Worm (Caenorhabditis elegans) whole organism, L4 larva: ENCODE data around the gene Y19D2B.1.
A peak's percentile ranks its signal among the peaks of the same experiment; 100 is the strongest.

ENCODE experiments used
- F44E2.7 ChIP-seq: fragments of 200-800 bp; sonication (Bioruptor generic); IDR thresholded peaks from 2 replicates; pipeline ENCODE4 v2.1.2; 2022; ENCODE audit warnings: missing genetic modification characterization, missing compliant biosample characterization
- R02D3.7 ChIP-seq: fragments of 150-350 bp; sonication (generic microtip); optimal IDR thresholded peaks from 3 replicates; lab custom pipeline; 2014; ENCODE audit warnings: missing biosample characterization, missing genetic modification characterization
- T20F7.1 ChIP-seq: fragments of 200-800 bp; sonication (Bioruptor generic); optimal IDR thresholded peaks from 2 replicates; lab custom pipeline; 2018; ENCODE audit warnings: mild to moderate bottlenecking, missing genetic modification characterization, missing compliant biosample characterization
- T26A8.4 ChIP-seq: fragments of 200-800 bp; sonication (Bioruptor generic); IDR thresholded peaks from 2 replicates; pipeline ENCODE4 v1.3.6; 2022; ENCODE audit warnings: missing genetic modification characterization, missing compliant biosample characterization
- ZK546.5 ChIP-seq, 2 experiments: sonication (generic microtip); optimal IDR thresholded peaks; 2 replicates each; lab custom pipeline; 2017; ENCODE audit warnings: missing biosample characterization in 2 of 2, missing genetic modification characterization in 2 of 2
- aha-1 ChIP-seq: fragments of 150-350 bp; peaks from one replicate; lab custom pipeline; 2014; ENCODE audit warnings: missing biosample characterization, missing genetic modification characterization
- ama-1 ChIP-seq: fragments of 150-350 bp; optimal IDR thresholded peaks from 2 replicates; lab custom pipeline; 2014; ENCODE audit warnings: inconsistent platforms, mixed read lengths
- arid-1 ChIP-seq: fragments of 200-800 bp; sonication (Bioruptor generic); conservative IDR thresholded peaks from 2 replicates; pipeline ENCODE4 v1.3.6; 2022; ENCODE audit warnings: missing genetic modification reagents, missing genetic modification characterization, missing compliant biosample characterization
- ceh-32 ChIP-seq: sonication (generic microtip); optimal IDR thresholded peaks from 2 replicates; lab custom pipeline; 2016; ENCODE audit warnings: mild to moderate bottlenecking, missing genetic modification characterization, missing compliant biosample characterization; ENCODE audit not compliant: poor library complexity
- cey-2 ChIP-seq: sonication (generic microtip); optimal IDR thresholded peaks from 3 replicates; lab custom pipeline; 2017; ENCODE audit warnings: missing genetic modification characterization, mild to moderate bottlenecking, missing compliant biosample characterization, antibody characterized with exemption, borderline replicate concordance; ENCODE audit not compliant: insufficient read depth
- daf-12 ChIP-seq: fragments of 150-350 bp; optimal IDR thresholded peaks from 2 replicates; lab custom pipeline; 2014; ENCODE audit warnings: missing biosample characterization, missing genetic modification reagents, missing genetic modification characterization
- daf-19 ChIP-seq: fragments of 200-800 bp; sonication (Bioruptor generic); conservative IDR thresholded peaks from 2 replicates; pipeline ENCODE4 v1.3.6; 2022; ENCODE audit warnings: missing genetic modification characterization, missing compliant biosample characterization
- daf-8 ChIP-seq: fragments of 200-800 bp; sonication (Bioruptor generic); IDR thresholded peaks from 2 replicates; pipeline ENCODE4 v1.3.6; 2022; ENCODE audit warnings: missing genetic modification characterization, missing compliant biosample characterization
- dmd-8 ChIP-seq: fragments of 200-800 bp; sonication (Bioruptor generic); IDR thresholded peaks from 2 replicates; pipeline ENCODE4 v1.3.6; 2022; ENCODE audit warnings: missing genetic modification characterization, missing compliant biosample characterization
- dmd-9 ChIP-seq: fragments of 200-800 bp; sonication (Bioruptor generic); IDR thresholded peaks from 2 replicates; pipeline ENCODE4 v1.3.6; 2022; ENCODE audit warnings: missing genetic modification reagents, missing genetic modification characterization, missing compliant biosample characterization
- dpl-1 ChIP-seq: fragments of 150-350 bp; optimal IDR thresholded peaks from 2 replicates; lab custom pipeline; 2014; ENCODE audit warnings: missing biosample characterization, missing genetic modification reagents, missing genetic modification characterization
- dve-1 ChIP-seq: sonication (generic microtip); optimal IDR thresholded peaks from 2 replicates; lab custom pipeline; 2017; ENCODE audit warnings: antibody characterized with exemption, mild to moderate bottlenecking, missing genetic modification characterization, missing compliant biosample characterization; ENCODE audit not compliant: insufficient read depth
- egl-43 ChIP-seq: fragments of 200-800 bp; sonication (Bioruptor generic); IDR thresholded peaks from 2 replicates; pipeline ENCODE4 v1.3.6; 2022; ENCODE audit warnings: missing genetic modification reagents, missing genetic modification characterization, missing compliant biosample characterization
- fos-1 ChIP-seq: fragments of 150-350 bp; optimal IDR thresholded peaks from 2 replicates; lab custom pipeline; 2014; ENCODE audit warnings: missing biosample characterization, missing genetic modification characterization
- lim-7 ChIP-seq: fragments of 200-800 bp; sonication (Bioruptor generic); IDR thresholded peaks from 2 replicates; pipeline ENCODE4 v1.3.6; 2022; ENCODE audit warnings: missing genetic modification characterization, missing compliant biosample characterization
- lin-13 ChIP-seq: fragments of 150-350 bp; optimal IDR thresholded peaks from 2 replicates; lab custom pipeline; 2014; ENCODE audit warnings: missing biosample characterization, missing genetic modification reagents, missing genetic modification characterization
- lin-15B ChIP-seq: fragments of 150-350 bp; sonication (generic microtip); optimal IDR thresholded peaks from 3 replicates; lab custom pipeline; 2014; ENCODE audit warnings: missing biosample characterization, missing genetic modification characterization
- lin-29 ChIP-seq: fragments of 200-800 bp; sonication (Bioruptor generic); IDR thresholded peaks from 2 replicates; pipeline ENCODE4 v1.3.6; 2022; ENCODE audit warnings: missing genetic modification reagents, missing genetic modification characterization, missing compliant biosample characterization
- lin-38 ChIP-seq: fragments of 200-800 bp; sonication (Bioruptor generic); IDR thresholded peaks from 2 replicates; pipeline ENCODE4 v1.3.6; 2022; ENCODE audit warnings: missing genetic modification reagents, missing genetic modification characterization, missing compliant biosample characterization
- lir-3 ChIP-seq: sonication (generic microtip); optimal IDR thresholded peaks from 2 replicates; lab custom pipeline; 2016; ENCODE audit warnings: mild to moderate bottlenecking, missing genetic modification characterization, missing compliant biosample characterization
- lsy-2 ChIP-seq, 2 experiments: fragments of 150-350 bp in 1 of 2; sonication (generic microtip) in 1 of 2; optimal IDR thresholded peaks; 2 replicates each; lab custom pipeline; 2014 to 2017; ENCODE audit warnings: missing biosample characterization in 2 of 2, missing genetic modification characterization in 2 of 2
- madf-9 ChIP-seq: fragments of 200-800 bp; sonication (Bioruptor generic); conservative IDR thresholded peaks from 2 replicates; pipeline ENCODE4 v1.3.6; 2022; ENCODE audit warnings: missing genetic modification reagents, missing genetic modification characterization, missing compliant biosample characterization
- mdt-29 ChIP-seq: fragments of 200-800 bp; sonication (Bioruptor generic); IDR thresholded peaks from 2 replicates; pipeline ENCODE4 v1.3.6; 2022; ENCODE audit warnings: missing genetic modification reagents, missing genetic modification characterization, missing compliant biosample characterization
- nhr-10 ChIP-seq: fragments of 150-350 bp; optimal IDR thresholded peaks from 2 replicates; lab custom pipeline; 2014; ENCODE audit warnings: missing biosample characterization, missing genetic modification characterization
- nhr-111 ChIP-seq: fragments of 200-800 bp; sonication (Bioruptor generic); optimal IDR thresholded peaks from 2 replicates; lab custom pipeline; 2018; ENCODE audit warnings: mild to moderate bottlenecking, missing genetic modification characterization, missing compliant biosample characterization
- nhr-41 ChIP-seq: fragments of 200-800 bp; sonication (Bioruptor generic); IDR thresholded peaks from 2 replicates; pipeline ENCODE4 v1.3.6; 2022; ENCODE audit warnings: missing genetic modification reagents, missing genetic modification characterization, missing compliant biosample characterization
- nhr-42 ChIP-seq: fragments of 200-800 bp; sonication (Bioruptor generic); IDR thresholded peaks from 2 replicates; pipeline ENCODE4 v1.3.6; 2022; ENCODE audit warnings: missing genetic modification characterization, missing compliant biosample characterization
- nhr-48 ChIP-seq: sonication (generic microtip); optimal IDR thresholded peaks from 2 replicates; lab custom pipeline; 2016; ENCODE audit warnings: mild to moderate bottlenecking, missing genetic modification characterization, missing compliant biosample characterization
- nhr-76 ChIP-seq: fragments of 150-350 bp; optimal IDR thresholded peaks from 2 replicates; lab custom pipeline; 2014; ENCODE audit warnings: missing biosample characterization, missing genetic modification characterization
- rbr-2 ChIP-seq: sonication (generic microtip); optimal IDR thresholded peaks from 2 replicates; lab custom pipeline; 2016; ENCODE audit warnings: missing genotype, missing genetic modification characterization, missing compliant biosample characterization
- saeg-2 ChIP-seq: fragments of 200-800 bp; sonication (Bioruptor generic); IDR thresholded peaks from 2 replicates; pipeline ENCODE4 v1.3.6; 2022; ENCODE audit warnings: missing genetic modification reagents, missing genetic modification characterization, missing compliant biosample characterization
- sdz-12 ChIP-seq: fragments of 200-800 bp; sonication (Bioruptor generic); optimal IDR thresholded peaks from 2 replicates; lab custom pipeline; 2018; ENCODE audit warnings: mild to moderate bottlenecking, missing genetic modification characterization, missing compliant biosample characterization
- set-16 ChIP-seq: fragments of 200-800 bp; sonication (Bioruptor generic); IDR thresholded peaks from 2 replicates; pipeline ENCODE4 v1.3.6; 2022; ENCODE audit warnings: missing genetic modification reagents, missing genetic modification characterization, missing compliant biosample characterization
- snpc-4 ChIP-seq: fragments of 150-350 bp; optimal IDR thresholded peaks from 2 replicates; lab custom pipeline; 2014; ENCODE audit warnings: missing biosample characterization, missing genetic modification characterization
- spr-3 ChIP-seq: fragments of 200-800 bp; sonication (Bioruptor generic); optimal IDR thresholded peaks from 2 replicates; lab custom pipeline; 2018; ENCODE audit warnings: mild to moderate bottlenecking, missing genetic modification characterization, missing compliant biosample characterization
- tag-97 ChIP-seq: fragments of 200-800 bp; sonication (Bioruptor generic); IDR thresholded peaks from 2 replicates; pipeline ENCODE4 v1.3.6; 2022; ENCODE audit warnings: missing genetic modification characterization, missing compliant biosample characterization
- unc-130 ChIP-seq: sonication (generic microtip); optimal IDR thresholded peaks from 2 replicates; lab custom pipeline; 2016; ENCODE audit warnings: missing genetic modification reagents, missing genetic modification characterization, missing compliant biosample characterization
- unc-62 ChIP-seq, 3 experiments: fragments of 150-350 bp in 1 of 3; sonication (generic microtip); optimal IDR thresholded peaks in 2 of 3; peaks in 1 of 3; 1 replicate in 1 of 3; 2 replicates in 2 of 3; lab custom pipeline; 2014 to 2017; ENCODE audit warnings: missing biosample characterization in 3 of 3, missing genetic modification characterization in 3 of 3, missing genetic modification reagents in 3 of 3, missing genotype in 1 of 3
- vab-7 ChIP-seq: fragments of 200-800 bp; sonication (Bioruptor generic); IDR thresholded peaks from 2 replicates; pipeline ENCODE4 v1.3.6; 2022; ENCODE audit warnings: missing genetic modification reagents, missing genetic modification characterization, missing compliant biosample characterization
- zfp-2 ChIP-seq: sonication (generic microtip); optimal IDR thresholded peaks from 2 replicates; lab custom pipeline; 2016; ENCODE audit warnings: mild to moderate bottlenecking, missing genetic modification characterization, missing compliant biosample characterization
- zip-2 ChIP-seq: fragments of 150-350 bp; optimal IDR thresholded peaks from 2 replicates; lab custom pipeline; 2014; ENCODE audit warnings: missing biosample characterization, missing genetic modification characterization
- ztf-11 ChIP-seq: fragments of 150-350 bp; optimal IDR thresholded peaks from 2 replicates; lab custom pipeline; 2014; ENCODE audit warnings: missing biosample characterization, missing genetic modification characterization

The Y19D2B.1 gene

ce11 chrII:10934786-10935185, 12.0 kb upstream of the Y19D2B.1 start, which contains the start of gene R03D7.2:
Gene R03D7.2, minus strand, starts transcription at chrII:10935184.
- TF ChIP-seq snpc-4 (no peak), ztf-11 (tag; lab: Kevin White, UChicago) (no peak), lim-7 (GFP tag; lab: Robert Waterston, UW) (0 out of 2 replicates have a peak, but pooled peaks have one; percentile 12), rbr-2 (tag; lab: Kevin White, UChicago) (no peak), vab-7 (GFP tag; lab: Robert Waterston, UW) (no peak), egl-43 (GFP tag; lab: Robert Waterston, UW) (0 out of 2 replicates have a peak, but pooled peaks have one; percentile 33), set-16 (peak; percentile 95), saeg-2 (GFP tag; lab: Robert Waterston, UW) (no peak), daf-12 (no peak)

- TF ChIP-seq cey-2 (no peak), tag-97 (no peak), daf-19 (GFP tag; lab: Robert Waterston, UW) (no peak), lin-29 (GFP tag; lab: Robert Waterston, UW) (no peak), mdt-29 (no peak), spr-3 (GFP tag; lab: Kevin White, UChicago) (no peak), unc-130 (GFP tag; lab: Kevin White, UChicago) (no peak), lin-13 (GFP tag; lab: Kevin White, UChicago) (peak; percentile 13), daf-8 (GFP tag; lab: Robert Waterston, UW) (no peak), daf-12 (no peak), nhr-111 (no peak), set-16 (peak; percentile 19; the same call in 1 of the 2 replicates), aha-1 (tag; lab: Kevin White, UChicago) (no peak), lin-38 (GFP tag; lab: Robert Waterston, UW) (peak; percentile 60), T20F7.1 (GFP tag; lab: Kevin White, UChicago) (no peak), ZK546.5 (tag; optimal IDR thresholded peaks at IDR 0.05; lab: Kevin White, UChicago) (no peak), dve-1 (no peak), dmd-8 (GFP tag; lab: Robert Waterston, UW) (no peak), ztf-11 (tag; lab: Kevin White, UChicago) (no peak), ama-1 (lab: Kevin White, UChicago) (no peak), nhr-41 (GFP tag; lab: Robert Waterston, UW) (no peak), nhr-42 (no peak), F44E2.7 (GFP tag; lab: Robert Waterston, UW) (no peak), dpl-1 (GFP tag; lab: Kevin White, UChicago) (no peak), lir-3 (tag; lab: Kevin White, UChicago) (no peak), nhr-76 (tag; lab: Kevin White, UChicago) (no peak), fos-1 (tag; lab: Kevin White, UChicago) (no peak), arid-1 (0 out of 2 replicates have a peak, but pooled peaks have one; percentile 8), madf-9 (no peak), snpc-4 (no peak), sdz-12 (GFP tag; lab: Kevin White, UChicago) (no peak), lin-15B (tag; lab: Kevin White, UChicago) (no peak), R02D3.7 (no peak), lsy-2 (tag; optimal IDR thresholded peaks at IDR 0.05; lab: Kevin White, UChicago) (no peak), ceh-32 (tag; lab: Kevin White, UChicago) (no peak), nhr-48 (tag; lab: Kevin White, UChicago) (no peak), nhr-10 (tag; lab: Kevin White, UChicago) (no peak), dmd-9 (no peak), T26A8.4 (GFP tag; lab: Robert Waterston, UW) (no peak), unc-62 (GFP tag; optimal IDR thresholded peaks at IDR 0.05 in 1 of 2; lab: Kevin White, UChicago) (peak in 1 of 2 experiments; percentile 20), unc-62 (tag; optimal IDR thresholded peaks at IDR 0.05; lab: Kevin White, UChicago) (no peak), zfp-2 (tag; lab: Kevin White, UChicago) (no peak), lim-7 (GFP tag; lab: Robert Waterston, UW) (no peak), zip-2 (tag; lab: Kevin White, UChicago) (no peak)
Observed at ce11 chrII:10933948-10934722, 11.4 kb upstream of the Y19D2B.1 start.
